Worm (Caenorhabditis elegans) whole organism, midembryonic: ENCODE results near the gene K09F6.15.

Source experiments
- T22C8.4 ChIP-seq: fragments of 200-800 bp; sonication (Bioruptor generic); IDR thresholded peaks from 2 replicates; pipeline ENCODE4 v1.3.6; 2022; ENCODE audit warnings: missing genetic modification characterization, missing compliant biosample characterization
- cog-1 ChIP-seq: sonication (generic microtip); optimal IDR thresholded peaks from 2 replicates; lab custom pipeline; 2016; ENCODE audit warnings: missing genetic modification characterization, missing compliant biosample characterization
- flt-1 ChIP-seq: fragments of 200-800 bp; sonication (Bioruptor generic); IDR thresholded peaks from 2 replicates; pipeline ENCODE4 v1.3.6; 2022; ENCODE audit warnings: missing genetic modification characterization, missing compliant biosample characterization
- klf-2 ChIP-seq: fragments of 200-800 bp; sonication (Bioruptor generic); conservative IDR thresholded peaks from 2 replicates; pipeline ENCODE4 v1.3.6; 2022; ENCODE audit warnings: missing genetic modification reagents, missing genetic modification characterization, missing compliant biosample characterization
- med-1 ChIP-seq: sonication (generic microtip); optimal IDR thresholded peaks from 2 replicates; lab custom pipeline; 2017; ENCODE audit warnings: missing genetic modification characterization, mild to moderate bottlenecking, missing compliant biosample characterization, antibody characterized with exemption, missing genetic modification reagents; ENCODE audit not compliant: insufficient read depth
- ref-1 ChIP-seq: fragments of 200-800 bp; sonication (Bioruptor generic); conservative IDR thresholded peaks from 2 replicates; pipeline ENCODE4 v1.3.6; 2022; ENCODE audit warnings: missing genetic modification reagents, missing genetic modification characterization, missing compliant biosample characterization
- tab-1 ChIP-seq: fragments of 200-800 bp; sonication (Bioruptor generic); IDR thresholded peaks from 2 replicates; pipeline ENCODE4 v1.3.6; 2022; ENCODE audit warnings: missing genetic modification characterization, missing compliant biosample characterization
- ztf-23 ChIP-seq: fragments of 200-800 bp; sonication (Bioruptor generic); IDR thresholded peaks from 2 replicates; pipeline ENCODE4 v1.3.6; 2022; ENCODE audit warnings: missing genetic modification reagents, missing genetic modification characterization, missing compliant biosample characterization
- ztf-29 ChIP-seq: fragments of 200-800 bp; sonication (Bioruptor generic); IDR thresholded peaks from 2 replicates; pipeline ENCODE4 v1.3.6; 2022; ENCODE audit warnings: missing genetic modification reagents, missing genetic modification characterization, missing compliant biosample characterization

K09F6.15 gene

ce11 chrII:2277418-2277817 is at the start of gene K09F6.15:
Gene K09F6.15 (minus strand): TSS chrII:2277518.
- TF ChIP-seq cog-1 (tag; lab: Kevin White, UChicago) (no peak), med-1 (GFP tag; lab: Kevin White, UChicago) (no peak), ztf-29 (GFP tag; lab: Robert Waterston, UW) (no peak), tab-1 (GFP tag; lab: Robert Waterston, UW) (no peak), ztf-23 (GFP tag; lab: Robert Waterston, UW) (no peak), klf-2 (no peak), T22C8.4 (no peak), flt-1 (no peak), ref-1 (GFP tag; lab: Robert Waterston, UW) (no peak)

- TF ChIP-seq klf-2 (no peak), ztf-29 (GFP tag; lab: Robert Waterston, UW) (no peak), ztf-23 (GFP tag; lab: Robert Waterston, UW) (no peak), tab-1 (GFP tag; lab: Robert Waterston, UW) (no peak), T22C8.4 (no peak), cog-1 (tag; lab: Kevin White, UChicago) (no peak), med-1 (GFP tag; lab: Kevin White, UChicago) (no peak), ref-1 (GFP tag; lab: Robert Waterston, UW) (no peak), flt-1 (no peak)
Observed at ce11 chrII:2324956-2325355, 47.6 kb upstream of the K09F6.15 start, which contains the start of gene ZK1240.11. Gene ZK1240.11 (plus strand): TSS chrII:2325256.

- TF ChIP-seq ztf-23 (GFP tag; lab: Robert Waterston, UW) (no peak), cog-1 (tag; lab: Kevin White, UChicago) (no peak), med-1 (GFP tag; lab: Kevin White, UChicago) (no peak), klf-2 (no peak), flt-1 (no peak), tab-1 (GFP tag; lab: Robert Waterston, UW) (no peak), ref-1 (GFP tag; lab: Robert Waterston, UW) (no peak), ztf-29 (GFP tag; lab: Robert Waterston, UW) (no peak), T22C8.4 (no peak)
Observed at ce11 chrII:2322857-2323518, 45.7 kb upstream of the K09F6.15 start, which contains the start of the genes ZK1240.6 and ZK1240.2. Gene ZK1240.6 (minus strand): TSS chrII:2322907. Gene ZK1240.2 (plus strand): TSS chrII:2323376.

- TF ChIP-seq med-1 (GFP tag; lab: Kevin White, UChicago) (no peak), klf-2 (no peak), flt-1 (no peak)
Observed at ce11 chrII:2320097-2320496, 42.8 kb upstream of the K09F6.15 start, which contains the start of gene ZK1240.3. Gene ZK1240.3 (plus strand): TSS chrII:2320334.

- TF ChIP-seq ref-1 (GFP tag; lab: Robert Waterston, UW) = no peak
- no peak for TF ChIP-seq ztf-23 (GFP tag; lab: Robert Waterston, UW)
- TF ChIP-seq ztf-29 (GFP tag; lab: Robert Waterston, UW) = no peak
Observed at ce11 chrII:2317883-2318357, 40.6 kb upstream of the K09F6.15 start, which contains the start of the genes ZK1240.5 and ZK1240.9. Gene ZK1240.5 (minus strand): TSS chrII:2317933. Gene ZK1240.9 (plus strand): TSS chrII:2318189.

- TF ChIP-seq T22C8.4 = no peak
- no peak for TF ChIP-seq cog-1 (tag; lab: Kevin White, UChicago)
- no peak for TF ChIP-seq tab-1 (GFP tag; lab: Robert Waterston, UW)
- TF ChIP-seq flt-1 = no peak
- TF ChIP-seq ztf-23 (GFP tag; lab: Robert Waterston, UW) = no peak
- TF ChIP-seq ref-1 (GFP tag; lab: Robert Waterston, UW) = no peak
- no peak for TF ChIP-seq klf-2
Observed at ce11 chrII:2312747-2313146, 35.4 kb upstream of the K09F6.15 start, which contains the start of the genes trim-21 and B0281.1. Gene trim-21 (minus strand): TSS chrII:2312847. Gene B0281.1 (plus strand): TSS chrII:2313067.

ce11 chrII:2306741-2307140 is 29.4 kb upstream of the K09F6.15 start, which contains the start of gene B0281.3:
Gene B0281.3 (plus strand): TSS chrII:2307041.
- TF ChIP-seq cog-1 (tag; lab: Kevin White, UChicago) = no peak
- TF ChIP-seq klf-2 = no peak
- no peak for TF ChIP-seq ref-1 (GFP tag; lab: Robert Waterston, UW)
- TF ChIP-seq ztf-29 (GFP tag; lab: Robert Waterston, UW) = no peak
- no peak for TF ChIP-seq T22C8.4

- TF ChIP-seq ztf-29 (GFP tag; lab: Robert Waterston, UW) (no peak), cog-1 (tag; lab: Kevin White, UChicago) (no peak), T22C8.4 (no peak), ztf-23 (GFP tag; lab: Robert Waterston, UW) (no peak), ref-1 (GFP tag; lab: Robert Waterston, UW) (no peak)
Observed at ce11 chrII:2305507-2305906, 28.2 kb upstream of the K09F6.15 start.

- no peak for TF ChIP-seq ref-1 (GFP tag; lab: Robert Waterston, UW)
- no peak for TF ChIP-seq ztf-23 (GFP tag; lab: Robert Waterston, UW)
- no peak for TF ChIP-seq ztf-29 (GFP tag; lab: Robert Waterston, UW)
- TF ChIP-seq tab-1 (GFP tag; lab: Robert Waterston, UW) = no peak
- no peak for TF ChIP-seq cog-1 (tag; lab: Kevin White, UChicago)
- no peak for TF ChIP-seq klf-2
- no peak for TF ChIP-seq flt-1
- TF ChIP-seq med-1 (GFP tag; lab: Kevin White, UChicago) = no peak
- no peak for TF ChIP-seq T22C8.4
Observed at ce11 chrII:2304575-2304974, 27.3 kb upstream of the K09F6.15 start.

ce11 chrII:2302330-2302729 is 25.0 kb upstream of the K09F6.15 start, which contains the start of gene B0281.6:
Gene B0281.6 (minus strand): TSS chrII:2302430.
- no peak for TF ChIP-seq med-1 (GFP tag; lab: Kevin White, UChicago)
- no peak for TF ChIP-seq T22C8.4
- TF ChIP-seq flt-1 = no peak
- no peak for TF ChIP-seq klf-2
- no peak for TF ChIP-seq ztf-23 (GFP tag; lab: Robert Waterston, UW)
